Fruit fly (Drosophila melanogaster) whole organism, embryonic: ENCODE measurements around the gene CG10348.

Source experiments
- Aef1 ChIP-seq: fragments of 200-800 bp; sonication (Bioruptor generic); IDR thresholded peaks from 3 replicates; pipeline ENCODE4 v1.3.6; 2022; ENCODE audit warnings: missing biosample characterization, missing genetic modification characterization
- CG11093 ChIP-seq: fragments of 200-800 bp; sonication (Bioruptor generic); IDR thresholded peaks from 3 replicates; pipeline ENCODE4 v1.3.6; 2022; ENCODE audit warnings: missing biosample characterization, missing genetic modification characterization
- CG12104 ChIP-seq: fragments of 200-800 bp; sonication (Bioruptor generic); optimal IDR thresholded peaks from 3 replicates; lab custom pipeline; 2016; ENCODE audit warnings: missing biosample characterization, missing genetic modification characterization
- CG14441 ChIP-seq: fragments of 200-800 bp; sonication (Bioruptor generic); IDR thresholded peaks from 2 replicates; pipeline ENCODE4 v1.3.6; 2022; ENCODE audit warnings: missing biosample characterization, missing genetic modification characterization
- CG14667 ChIP-seq: fragments of 200-800 bp; sonication (Bioruptor generic); IDR thresholded peaks from 2 replicates; pipeline ENCODE4 v1.3.6; 2022; ENCODE audit warnings: missing biosample characterization, missing genetic modification characterization
- CG15514 ChIP-seq: fragments of 200-800 bp; sonication (Bioruptor generic); optimal IDR thresholded peaks from 3 replicates; lab custom pipeline; 2017; ENCODE audit warnings: missing biosample characterization, missing genetic modification characterization, mild to moderate bottlenecking, moderate library complexity, missing genetic modification reagents
- CG1602 ChIP-seq: fragments of 200-800 bp; sonication (Bioruptor generic); optimal IDR thresholded peaks from 3 replicates; lab custom pipeline; 2016; ENCODE audit warnings: missing biosample characterization, missing genetic modification characterization
- CG16815 ChIP-seq: fragments of 200-800 bp; sonication (Bioruptor generic); optimal IDR thresholded peaks from 3 replicates; lab custom pipeline; 2017; ENCODE audit warnings: missing biosample characterization, mild to moderate bottlenecking, missing genetic modification characterization
- CG16863 ChIP-seq: fragments of 200-800 bp; sonication (Bioruptor generic); optimal IDR thresholded peaks from 3 replicates; lab custom pipeline; 2016; ENCODE audit warnings: missing biosample characterization, missing genetic modification characterization
- CG17359 ChIP-seq: fragments of 200-800 bp; sonication (Bioruptor generic); optimal IDR thresholded peaks from 3 replicates; lab custom pipeline; 2018; ENCODE audit warnings: missing biosample characterization, mild to moderate bottlenecking, missing genetic modification characterization, moderate library complexity
- CG2712 ChIP-seq: fragments of 200-800 bp; optimal IDR thresholded peaks from 3 replicates; lab custom pipeline; 2019; ENCODE audit warnings: missing biosample characterization, mild to moderate bottlenecking, missing genetic modification characterization, moderate library complexity
- CG30403 ChIP-seq: fragments of 200-800 bp; sonication (Bioruptor generic); optimal IDR thresholded peaks from 3 replicates; lab custom pipeline; 2016; ENCODE audit warnings: missing biosample characterization, missing genetic modification characterization
- CG3163 ChIP-seq: fragments of 200-800 bp; sonication (Bioruptor generic); optimal IDR thresholded peaks from 3 replicates; lab custom pipeline; 2016; ENCODE audit warnings: missing biosample characterization, missing genetic modification characterization
- CG7271 ChIP-seq: fragments of 200-800 bp; sonication (Bioruptor generic); optimal IDR thresholded peaks from 2 replicates; lab custom pipeline; 2018; ENCODE audit warnings: missing biosample characterization, mild to moderate bottlenecking, missing genetic modification characterization, moderate library complexity
- Chrac-16 ChIP-seq: fragments of 200-800 bp; sonication (Bioruptor generic); optimal IDR thresholded peaks from 3 replicates; lab custom pipeline; 2016; ENCODE audit warnings: missing biosample characterization, missing genetic modification characterization
- CkIIα-i1 ChIP-seq: fragments of 200-800 bp; sonication (Bioruptor generic); IDR thresholded peaks from 2 replicates; pipeline ENCODE4 v1.3.6; 2022; ENCODE audit warnings: missing biosample characterization, missing genetic modification characterization
- ERR ChIP-seq: fragments of 200-800 bp; sonication (Bioruptor generic); optimal IDR thresholded peaks from 2 replicates; lab custom pipeline; 2016; ENCODE audit warnings: missing biosample characterization, missing genetic modification characterization
- Elba2 ChIP-seq: fragments of 200-800 bp; sonication (Bioruptor generic); optimal IDR thresholded peaks from 3 replicates; lab custom pipeline; 2016; ENCODE audit warnings: missing biosample characterization, missing genetic modification characterization
- HLHmδ ChIP-seq: fragments of 200-800 bp; sonication (Bioruptor generic); optimal IDR thresholded peaks from 2 replicates; lab custom pipeline; 2018; ENCODE audit warnings: missing biosample characterization, mild to moderate bottlenecking, missing genetic modification characterization, moderate library complexity
- Hmr ChIP-seq: fragments of 200-800 bp; sonication (Bioruptor generic); optimal IDR thresholded peaks from 3 replicates; lab custom pipeline; 2017; ENCODE audit warnings: mild to moderate bottlenecking, missing biosample characterization, missing genetic modification reagents, missing genetic modification characterization
- Hr3 ChIP-seq: fragments of 200-800 bp; sonication (Bioruptor generic); optimal IDR thresholded peaks from 3 replicates; lab custom pipeline; 2016; ENCODE audit warnings: missing biosample characterization, missing genetic modification characterization
- NC2α ChIP-seq: fragments of 200-800 bp; sonication (Bioruptor generic); optimal IDR thresholded peaks from 2 replicates; lab custom pipeline; 2016; ENCODE audit warnings: missing biosample characterization, missing genetic modification characterization
- NfI ChIP-seq: fragments of 200-800 bp; sonication (Bioruptor generic); optimal IDR thresholded peaks from 3 replicates; lab custom pipeline; 2018; ENCODE audit warnings: missing biosample characterization, mild to moderate bottlenecking, missing genetic modification characterization, moderate library complexity
- Scr ChIP-seq: fragments of 200-800 bp; sonication (Bioruptor generic); IDR thresholded peaks from 2 replicates; pipeline ENCODE4 v1.3.6; 2022; ENCODE audit warnings: missing biosample characterization, missing genetic modification characterization; ENCODE audit not compliant: partially characterized antibody
- Ssrp ChIP-seq: fragments of 200-800 bp; sonication (Bioruptor generic); optimal IDR thresholded peaks from 2 replicates; lab custom pipeline; 2018; ENCODE audit warnings: missing biosample characterization, mild to moderate bottlenecking, missing genetic modification characterization, moderate library complexity
- ac ChIP-seq: fragments of 200-800 bp; sonication (Bioruptor generic); optimal IDR thresholded peaks from 3 replicates; lab custom pipeline; 2017; ENCODE audit warnings: missing biosample characterization, mild to moderate bottlenecking, missing genetic modification characterization
- bab2 ChIP-seq: fragments of 200-800 bp; sonication (Bioruptor generic); optimal IDR thresholded peaks from 2 replicates; lab custom pipeline; 2016; ENCODE audit warnings: missing biosample characterization, missing genetic modification characterization
- cg ChIP-seq: fragments of 200-800 bp; sonication (Bioruptor generic); optimal IDR thresholded peaks from 3 replicates; lab custom pipeline; 2019; ENCODE audit warnings: missing biosample characterization, mild to moderate bottlenecking, missing genetic modification characterization, moderate library complexity
- chinmo ChIP-seq: fragments of 200-800 bp; sonication (Bioruptor generic); IDR thresholded peaks from 4 replicates; pipeline ENCODE4 v1.3.6; 2022; ENCODE audit warnings: missing biosample characterization, missing genetic modification characterization; ENCODE audit not compliant: partially characterized antibody
- ci ChIP-seq: fragments of 200-800 bp; sonication (Bioruptor generic); IDR thresholded peaks from 3 replicates; pipeline ENCODE4 v1.3.6; 2022; ENCODE audit warnings: missing biosample characterization, missing genetic modification characterization
- crc ChIP-seq: fragments of 200-800 bp; sonication (Bioruptor generic); optimal IDR thresholded peaks from 2 replicates; lab custom pipeline; 2016; ENCODE audit warnings: missing biosample characterization, missing genetic modification characterization
- croc ChIP-seq: fragments of 200-800 bp; sonication (Bioruptor generic); conservative IDR thresholded peaks from 3 replicates; pipeline ENCODE4 v1.3.6; 2022; ENCODE audit warnings: missing biosample characterization, missing genetic modification characterization
- cwo ChIP-seq: fragments of 200-800 bp; sonication (Bioruptor generic); optimal IDR thresholded peaks from 3 replicates; lab custom pipeline; 2017; ENCODE audit warnings: missing biosample characterization, missing genetic modification characterization, mild to moderate bottlenecking, moderate library complexity, missing genetic modification reagents
- dan ChIP-seq: fragments of 200-800 bp; sonication (Bioruptor generic); IDR thresholded peaks from 2 replicates; pipeline ENCODE4 v1.3.6; 2022; ENCODE audit warnings: missing biosample characterization, missing genetic modification characterization
- dpn ChIP-seq, 2 experiments: fragments of 200-800 bp; sonication (Bioruptor generic); optimal IDR thresholded peaks; 3 replicates each; lab custom pipeline; 2016; ENCODE audit warnings: missing biosample characterization in 2 of 2, missing genetic modification characterization in 2 of 2
- ewg ChIP-seq: fragments of 200-800 bp; sonication (Bioruptor generic); optimal IDR thresholded peaks from 3 replicates; lab custom pipeline; 2017; ENCODE audit warnings: mild to moderate bottlenecking, missing biosample characterization, missing genetic modification reagents, missing genetic modification characterization
- fd3F ChIP-seq: fragments of 200-800 bp; sonication (Bioruptor generic); optimal IDR thresholded peaks from 2 replicates; lab custom pipeline; 2018; ENCODE audit warnings: missing biosample characterization, mild to moderate bottlenecking, missing genetic modification characterization, moderate library complexity
- lab ChIP-seq: fragments of 200-800 bp; sonication (Bioruptor generic); optimal IDR thresholded peaks from 3 replicates; lab custom pipeline; 2017; ENCODE audit warnings: missing biosample characterization, missing genetic modification characterization, mild to moderate bottlenecking, moderate library complexity, missing genetic modification reagents
- lilli ChIP-seq: fragments of 200-800 bp; sonication (Bioruptor generic); optimal IDR thresholded peaks from 3 replicates; lab custom pipeline; 2016; ENCODE audit warnings: missing biosample characterization, missing genetic modification characterization
- maf-S ChIP-seq: fragments of 200-800 bp; sonication (Bioruptor generic); optimal IDR thresholded peaks from 2 replicates; lab custom pipeline; 2016; ENCODE audit warnings: missing biosample characterization, missing genetic modification characterization
- nerfin-1 ChIP-seq: fragments of 200-800 bp; sonication (Bioruptor generic); optimal IDR thresholded peaks from 3 replicates; lab custom pipeline; 2019; ENCODE audit warnings: missing biosample characterization, mild to moderate bottlenecking, missing genetic modification characterization, moderate library complexity
- odd ChIP-seq: fragments of 200-800 bp; sonication (Bioruptor generic); optimal IDR thresholded peaks from 2 replicates; lab custom pipeline; 2017; ENCODE audit warnings: missing biosample characterization, mild to moderate bottlenecking, missing genetic modification characterization
- pnt ChIP-seq: fragments of 200-800 bp; sonication (Bioruptor generic); optimal IDR thresholded peaks from 3 replicates; lab custom pipeline; 2016; ENCODE audit warnings: missing biosample characterization, missing genetic modification characterization
- slbo ChIP-seq: fragments of 200-800 bp; sonication (Bioruptor generic); IDR thresholded peaks from 2 replicates; pipeline ENCODE4 v1.3.6; 2022; ENCODE audit warnings: missing biosample characterization, missing genetic modification characterization
- so ChIP-seq: fragments of 200-800 bp; sonication (Bioruptor generic); IDR thresholded peaks from 3 replicates; pipeline ENCODE4 v1.3.6; 2022; ENCODE audit warnings: missing biosample characterization, missing genetic modification characterization
- sug ChIP-seq: fragments of 200-800 bp; optimal IDR thresholded peaks from 2 replicates; lab custom pipeline; 2019; ENCODE audit warnings: missing biosample characterization, mild to moderate bottlenecking, missing genetic modification characterization, moderate library complexity
- toy ChIP-seq: fragments of 200-800 bp; sonication (Bioruptor generic); IDR thresholded peaks from 2 replicates; pipeline ENCODE4 v1.3.6; 2022; ENCODE audit warnings: missing biosample characterization, missing genetic modification characterization
- ttk ChIP-seq: fragments of 200-800 bp; sonication (Bioruptor generic); IDR thresholded peaks from 2 replicates; pipeline ENCODE4 v2.1.2; 2022; ENCODE audit warnings: missing biosample characterization, missing genetic modification characterization
- vnd ChIP-seq: fragments of 200-800 bp; sonication (Bioruptor generic); IDR thresholded peaks from 3 replicates; pipeline ENCODE4 v1.3.6; 2022; ENCODE audit warnings: missing biosample characterization, missing genetic modification characterization; ENCODE audit not compliant: partially characterized antibody
- yki ChIP-seq: fragments of >200 bp; optimal IDR thresholded peaks from 3 replicates; lab custom pipeline; 2018
- zen2 ChIP-seq: fragments of 200-800 bp; sonication (Bioruptor generic); IDR thresholded peaks from 3 replicates; pipeline ENCODE4 v1.3.6; 2022; ENCODE audit warnings: missing biosample characterization, missing genetic modification characterization; ENCODE audit not compliant: partially characterized antibody
- zfh2 ChIP-seq: fragments of 200-800 bp; sonication (Bioruptor generic); optimal IDR thresholded peaks from 2 replicates; lab custom pipeline; 2016; ENCODE audit warnings: missing biosample characterization, missing genetic modification characterization

CG10348 gene

dm6 chr2L:18707844-18708238 lies 24.5 kb downstream of the CG10348 start (continued):
- TF ChIP-seq CG17359 (peak; percentile 37), ci (GFP tag; lab: Robert Waterston, UW) (peak; percentile 50; the same call in 2 of the 3 replicates), cwo (GFP tag; lab: Kevin White, UChicago) (peak; percentile 53), CG14667 (GFP tag; lab: Robert Waterston, UW) (no peak), dpn (GFP tag; optimal IDR thresholded peaks at IDR 0.05; lab: Kevin White, UChicago) (peak; percentile 36 to 46), croc (no peak), slbo (GFP tag; lab: Robert Waterston, UW) (peak; percentile 77), ttk (GFP tag; lab: Robert Waterston, UW) (no peak), sug (tag; lab: Kevin White, UChicago) (no peak), maf-S (no peak), so (no peak), CG3163 (GFP tag; lab: Kevin White, UChicago) (no peak), chinmo (peak; percentile 89; the same call in 1 of the 4 replicates), CG7271 (tag; lab: Kevin White, UChicago) (no peak), Scr (GFP tag; lab: Robert Waterston, UW) (no peak), CG1602 (GFP tag; lab: Kevin White, UChicago) (peak; percentile 22), yki (lab: Kevin White, UChicago) (no peak), lab (GFP tag; lab: Kevin White, UChicago) (peak; percentile 13), zfh2 (GFP tag; lab: Kevin White, UChicago) (peak; percentile 9), CG14441 (GFP tag; lab: Robert Waterston, UW) (peak; percentile 42; the same call in 1 of the 2 replicates), toy (GFP tag; lab: Robert Waterston, UW) (no peak), lilli (GFP tag; lab: Kevin White, UChicago) (peak; percentile 41), pnt (no peak), Hr3 (GFP tag; lab: Kevin White, UChicago) (peak; percentile 23), cg (GFP tag; lab: Kevin White, UChicago) (no peak), Ssrp (tag; lab: Kevin White, UChicago) (no peak), ewg (GFP tag; lab: Kevin White, UChicago) (no peak), Chrac-16 (peak; percentile 10), bab2 (peak; percentile 33), CG16815 (GFP tag; lab: Kevin White, UChicago) (no peak), CG12104 (no peak), NC2α (GFP tag; lab: Kevin White, UChicago) (no peak), Hmr (GFP tag; lab: Kevin White, UChicago) (peak; percentile 41), dan (GFP tag; lab: Robert Waterston, UW) (no peak), nerfin-1 (tag; lab: Kevin White, UChicago) (peak; percentile 26), Elba2 (GFP tag; lab: Kevin White, UChicago) (peak; percentile 46), vnd (GFP tag; lab: Robert Waterston, UW) (no peak), CkIIα-i1 (no peak), CG15514 (GFP tag; lab: Kevin White, UChicago) (peak; percentile 32), odd (GFP tag; lab: Kevin White, UChicago) (no peak), NfI (peak; percentile 18), fd3F (GFP tag; lab: Kevin White, UChicago) (no peak), CG11093 (GFP tag; lab: Robert Waterston, UW) (no peak), CG30403 (no peak), ERR (no peak), zen2 (GFP tag; lab: Robert Waterston, UW) (no peak), CG2712 (tag; lab: Kevin White, UChicago) (peak; percentile 4), ac (no peak), HLHmδ (GFP tag; lab: Kevin White, UChicago) (no peak), Aef1 (GFP tag; lab: Robert Waterston, UW) (peak; percentile 36; the same call in 1 of the 3 replicates), crc (GFP tag; lab: Kevin White, UChicago) (peak; percentile 25), CG16863 (peak; percentile 20)
